Fruit fly (Drosophila melanogaster) whole organism, embryonic: ENCODE measurements around the gene CG14971.

Experiments
- Abd-B ChIP-seq: fragments of 200-800 bp; sonication (Bioruptor generic); optimal IDR thresholded peaks from 2 replicates; lab custom pipeline; 2018; ENCODE audit warnings: missing biosample characterization, mild to moderate bottlenecking, missing genetic modification characterization, moderate library complexity
- Atf-2 ChIP-seq: fragments of 200-800 bp; sonication (Bioruptor generic); optimal IDR thresholded peaks from 2 replicates; lab custom pipeline; 2016; ENCODE audit warnings: missing biosample characterization, missing genetic modification characterization
- Bteb2 ChIP-seq: fragments of 200-800 bp; sonication (Bioruptor generic); optimal IDR thresholded peaks from 2 replicates; lab custom pipeline; 2016; ENCODE audit warnings: missing biosample characterization, missing genetic modification characterization
- CG11085 ChIP-seq: fragments of 200-800 bp; sonication (Bioruptor generic); IDR thresholded peaks from 2 replicates; pipeline ENCODE4 v1.3.6; 2022; ENCODE audit warnings: missing biosample characterization, missing genetic modification characterization
- CG11247 ChIP-seq: fragments of 200-800 bp; sonication (Bioruptor generic); IDR thresholded peaks from 2 replicates; pipeline ENCODE4 v1.3.6; 2022; ENCODE audit warnings: missing biosample characterization, missing genetic modification characterization
- CG11696 ChIP-seq: fragments of 200-800 bp; sonication (Bioruptor generic); IDR thresholded peaks from 2 replicates; pipeline ENCODE4 v1.3.6; 2022; ENCODE audit warnings: missing biosample characterization, missing genetic modification characterization
- CG12219 ChIP-seq: fragments of 200-800 bp; sonication (Bioruptor generic); optimal IDR thresholded peaks from 3 replicates; lab custom pipeline; 2018; ENCODE audit warnings: missing biosample characterization, mild to moderate bottlenecking, missing genetic modification characterization
- CG13775 ChIP-seq: fragments of 200-800 bp; sonication (Bioruptor generic); optimal IDR thresholded peaks from 3 replicates; lab custom pipeline; 2017; ENCODE audit warnings: missing biosample characterization, mild to moderate bottlenecking, missing genetic modification characterization
- CG15011 ChIP-seq: fragments of 200-800 bp; sonication (Bioruptor generic); optimal IDR thresholded peaks from 3 replicates; lab custom pipeline; 2018; ENCODE audit warnings: missing biosample characterization, mild to moderate bottlenecking, missing genetic modification characterization
- CG17612 ChIP-seq: fragments of 200-800 bp; sonication (Bioruptor generic); IDR thresholded peaks from 2 replicates; pipeline ENCODE4 v1.3.6; 2022; ENCODE audit warnings: missing biosample characterization, missing genetic modification characterization
- CG18262 ChIP-seq: fragments of 200-800 bp; optimal IDR thresholded peaks from 3 replicates; lab custom pipeline; 2019; ENCODE audit warnings: missing biosample characterization, mild to moderate bottlenecking, missing genetic modification characterization, moderate library complexity
- CG18619 ChIP-seq: fragments of 200-800 bp; sonication (Bioruptor generic); optimal IDR thresholded peaks from 3 replicates; lab custom pipeline; 2017; ENCODE audit warnings: missing biosample characterization, mild to moderate bottlenecking, missing genetic modification characterization
- CG2116 ChIP-seq: fragments of 200-800 bp; sonication (Bioruptor generic); optimal IDR thresholded peaks from 3 replicates; lab custom pipeline; 2018; ENCODE audit warnings: missing biosample characterization, mild to moderate bottlenecking, missing genetic modification characterization
- CG2889 ChIP-seq: fragments of 200-800 bp; sonication (Bioruptor generic); IDR thresholded peaks from 3 replicates; pipeline ENCODE4 v1.3.6; 2022; ENCODE audit warnings: missing biosample characterization, missing genetic modification characterization
- CG33213 ChIP-seq: fragments of 200-800 bp; sonication (Bioruptor generic); optimal IDR thresholded peaks from 3 replicates; lab custom pipeline; 2016; ENCODE audit warnings: missing biosample characterization, missing genetic modification characterization
- CG33557 ChIP-seq: fragments of 200-800 bp; sonication (Bioruptor generic); optimal IDR thresholded peaks from 2 replicates; lab custom pipeline; 2019; ENCODE audit warnings: missing biosample characterization, mild to moderate bottlenecking, missing genetic modification characterization, moderate library complexity
- CG3726 ChIP-seq: fragments of 200-800 bp; sonication (Bioruptor generic); IDR thresholded peaks from 3 replicates; pipeline ENCODE4, ENCODE4 v1.3.6; 2022; ENCODE audit warnings: missing biosample characterization, missing genetic modification characterization
- CG4424 ChIP-seq: fragments of 200-800 bp; sonication (Bioruptor generic); optimal IDR thresholded peaks from 3 replicates; lab custom pipeline; 2016; ENCODE audit warnings: missing biosample characterization, missing genetic modification characterization
- CG4730 ChIP-seq: fragments of 200-800 bp; sonication (Bioruptor generic); IDR thresholded peaks from 2 replicates; pipeline ENCODE4 v1.3.6; 2022; ENCODE audit warnings: missing biosample characterization, missing genetic modification characterization
- CG6854 ChIP-seq: fragments of 200-800 bp; sonication (Bioruptor generic); optimal IDR thresholded peaks from 3 replicates; lab custom pipeline; 2017; ENCODE audit warnings: missing biosample characterization, mild to moderate bottlenecking, missing genetic modification characterization
- CG7556 ChIP-seq: fragments of 200-800 bp; sonication (Bioruptor generic); optimal IDR thresholded peaks from 2 replicates; lab custom pipeline; 2017; ENCODE audit warnings: missing biosample characterization, mild to moderate bottlenecking, missing genetic modification characterization
- CG8290 ChIP-seq, 3 experiments: fragments of 200-800 bp; sonication (Bioruptor generic); optimal IDR thresholded peaks; 2 replicates each; lab custom pipeline; 2016 to 2019; ENCODE audit warnings: missing biosample characterization in 3 of 3, missing genetic modification characterization in 3 of 3, mild to moderate bottlenecking in 2 of 3, moderate library complexity in 1 of 3
- Deaf1 ChIP-seq: fragments of 200-800 bp; optimal IDR thresholded peaks from 3 replicates; lab custom pipeline; 2019; ENCODE audit warnings: missing biosample characterization, mild to moderate bottlenecking, missing genetic modification characterization, moderate library complexity
- Gug ChIP-seq: fragments of 200-800 bp; sonication (Bioruptor generic); IDR thresholded peaks from 4 replicates; pipeline ENCODE4 v1.3.6; 2022; ENCODE audit warnings: missing biosample characterization, missing genetic modification characterization
- Jarid2 ChIP-seq: fragments of 200-800 bp; sonication (Bioruptor generic); optimal IDR thresholded peaks from 3 replicates; lab custom pipeline; 2017; ENCODE audit warnings: mild to moderate bottlenecking, missing biosample characterization, missing genetic modification reagents, missing genetic modification characterization
- Lhr ChIP-seq: fragments of 200-800 bp; sonication (Bioruptor generic); optimal IDR thresholded peaks from 3 replicates; lab custom pipeline; 2017; ENCODE audit warnings: mild to moderate bottlenecking, missing biosample characterization, missing genetic modification reagents, missing genetic modification characterization
- MESR4 ChIP-seq: fragments of 200-800 bp; sonication (Bioruptor generic); optimal IDR thresholded peaks from 2 replicates; lab custom pipeline; 2018; ENCODE audit warnings: missing biosample characterization, mild to moderate bottlenecking, missing genetic modification characterization, moderate library complexity
- Med ChIP-seq: fragments of 200-800 bp; sonication (Bioruptor generic); peaks from one replicate; lab custom pipeline; 2016; ENCODE audit warnings: missing biosample characterization, missing genetic modification characterization, mild to moderate bottlenecking, inconsistent platforms, moderate library complexity
- Nf-YA ChIP-seq: fragments of 200-800 bp; sonication (Bioruptor generic); IDR thresholded peaks from 2 replicates; pipeline ENCODE4 v1.3.6; 2022; ENCODE audit warnings: missing biosample characterization, missing genetic modification characterization
- Oli ChIP-seq: fragments of 200-800 bp; sonication (Bioruptor generic); optimal IDR thresholded peaks from 2 replicates; lab custom pipeline; 2018; ENCODE audit warnings: missing biosample characterization, mild to moderate bottlenecking, missing genetic modification characterization, moderate library complexity
- Ptx1 ChIP-seq: fragments of 200-800 bp; sonication (Bioruptor generic); IDR thresholded peaks from 2 replicates; pipeline ENCODE4 v1.3.6; 2022; ENCODE audit warnings: missing biosample characterization, missing genetic modification characterization
- Stat92E ChIP-seq, 3 experiments: fragments of >200 bp in 2 of 3; fragments of 200-800 bp in 1 of 3; sonication (Bioruptor generic) in 1 of 3; optimal IDR thresholded peaks; 2 replicates each; lab custom pipeline; 2017 to 2019; ENCODE audit warnings: missing biosample characterization in 3 of 3, missing genetic modification characterization in 3 of 3, mild to moderate bottlenecking in 1 of 3, moderate library complexity in 1 of 3
- TFAM ChIP-seq: fragments of 200-800 bp; sonication (Bioruptor generic); optimal IDR thresholded peaks from 2 replicates; lab custom pipeline; 2017; ENCODE audit warnings: missing biosample characterization, missing genetic modification characterization, inconsistent platforms
- al ChIP-seq: fragments of 200-800 bp; sonication (Bioruptor generic); IDR thresholded peaks from 2 replicates; pipeline ENCODE4 v1.3.6; 2022; ENCODE audit warnings: missing biosample characterization, missing genetic modification characterization
- amos ChIP-seq: fragments of 200-800 bp; sonication (Bioruptor generic); IDR thresholded peaks from 2 replicates; pipeline ENCODE4 v1.3.6; 2022; ENCODE audit warnings: missing biosample characterization, missing genetic modification characterization; ENCODE audit not compliant: partially characterized antibody
- aop ChIP-seq: fragments of 200-800 bp; sonication (Bioruptor generic); IDR thresholded peaks from 2 replicates; pipeline ENCODE4 v1.3.6; 2022; ENCODE audit warnings: missing biosample characterization, missing genetic modification characterization
- bbx ChIP-seq: fragments of 200-800 bp; sonication (Bioruptor generic); IDR thresholded peaks from 2 replicates; pipeline ENCODE4 v1.3.6; 2022; ENCODE audit warnings: missing biosample characterization, missing genetic modification characterization; ENCODE audit not compliant: partially characterized antibody
- cad ChIP-seq: fragments of >200 bp; optimal IDR thresholded peaks from 2 replicates; lab custom pipeline; 2017; ENCODE audit warnings: missing biosample characterization, missing genetic modification characterization
- corto ChIP-seq: fragments of 200-800 bp; sonication (Bioruptor generic); optimal IDR thresholded peaks from 2 replicates; lab custom pipeline; 2016; ENCODE audit warnings: missing biosample characterization, mild to moderate bottlenecking, missing genetic modification characterization, moderate library complexity
- hbn ChIP-seq: fragments of 200-800 bp; sonication (Bioruptor generic); IDR thresholded peaks from 2 replicates; pipeline ENCODE4 v1.3.6; 2022; ENCODE audit warnings: missing biosample characterization, missing genetic modification characterization; ENCODE audit not compliant: partially characterized antibody
- inv ChIP-seq: fragments of 200-800 bp; sonication (Bioruptor generic); IDR thresholded peaks from 2 replicates; pipeline ENCODE4 v1.3.6; 2022; ENCODE audit warnings: missing biosample characterization, missing genetic modification characterization; ENCODE audit not compliant: partially characterized antibody
- jigr1 ChIP-seq: fragments of 200-800 bp; sonication (Bioruptor generic); IDR thresholded peaks from 3 replicates; pipeline ENCODE4 v1.3.6; 2022; ENCODE audit warnings: missing biosample characterization, missing genetic modification characterization
- lab ChIP-seq: fragments of 200-800 bp; sonication (Bioruptor generic); optimal IDR thresholded peaks from 3 replicates; lab custom pipeline; 2017; ENCODE audit warnings: missing biosample characterization, missing genetic modification characterization, mild to moderate bottlenecking, moderate library complexity, missing genetic modification reagents
- mam ChIP-seq: fragments of 200-800 bp; sonication (Bioruptor generic); optimal IDR thresholded peaks from 3 replicates; lab custom pipeline; 2016; ENCODE audit warnings: missing biosample characterization, missing genetic modification characterization
- odd ChIP-seq: fragments of 200-800 bp; sonication (Bioruptor generic); optimal IDR thresholded peaks from 2 replicates; lab custom pipeline; 2017; ENCODE audit warnings: missing biosample characterization, mild to moderate bottlenecking, missing genetic modification characterization
- phol ChIP-seq: fragments of 200-800 bp; sonication (Bioruptor generic); optimal IDR thresholded peaks from 3 replicates; lab custom pipeline; 2018; ENCODE audit warnings: missing biosample characterization, mild to moderate bottlenecking, missing genetic modification characterization, moderate library complexity
- ranshi ChIP-seq: fragments of 200-800 bp; sonication (Bioruptor generic); IDR thresholded peaks from 2 replicates; pipeline ENCODE4 v1.3.6; 2022; ENCODE audit warnings: missing biosample characterization, missing genetic modification characterization
- slou ChIP-seq: fragments of 200-800 bp; sonication (Bioruptor generic); optimal IDR thresholded peaks from 3 replicates; lab custom pipeline; 2016; ENCODE audit warnings: missing biosample characterization, missing genetic modification characterization
- slp2 ChIP-seq: fragments of 200-800 bp; sonication (Bioruptor generic); optimal IDR thresholded peaks from 2 replicates; lab custom pipeline; 2016; ENCODE audit warnings: missing biosample characterization, missing genetic modification characterization
- zfh1 ChIP-seq: fragments of 200-800 bp; sonication (Bioruptor generic); IDR thresholded peaks from 3 replicates; pipeline ENCODE4 v1.3.6; 2022; ENCODE audit warnings: missing biosample characterization, missing genetic modification characterization

The CG14971 gene

dm6 chr3L:3438473-3438872 is 32.6 kb downstream of the CG14971 start (continued):
- TF ChIP-seq Stat92E (GFP tag; optimal IDR thresholded peaks at IDR 0.05; lab: Kevin White, UChicago) (no peak), Jarid2 (GFP tag; lab: Kevin White, UChicago) (peak; percentile 10), CG33213 (GFP tag; lab: Kevin White, UChicago) (peak; percentile 9), CG3726 (0 out of 3 replicates have a peak, but pooled peaks have one; percentile 61), slou (GFP tag; lab: Kevin White, UChicago) (peak; percentile 9), zfh1 (GFP tag; lab: Robert Waterston, UW) (peak; percentile 59; the same call in 1 of the 3 replicates), CG11085 (GFP tag; lab: Robert Waterston, UW) (0 out of 2 replicates have a peak, but pooled peaks have one; percentile 25), CG4424 (GFP tag; lab: Kevin White, UChicago) (peak; percentile 74), CG2116 (no peak), corto (GFP tag; lab: Kevin White, UChicago) (no peak), CG18619 (GFP tag; lab: Kevin White, UChicago) (peak; percentile 14), odd (GFP tag; lab: Kevin White, UChicago) (peak; percentile 23), inv (GFP tag; lab: Robert Waterston, UW) (no peak), ranshi (GFP tag; lab: Robert Waterston, UW) (peak; percentile 60), amos (GFP tag; lab: Robert Waterston, UW) (no peak), Atf-2 (GFP tag; lab: Kevin White, UChicago) (peak; percentile 48), Ptx1 (GFP tag; lab: Robert Waterston, UW) (peak; percentile 63), CG11247 (GFP tag; lab: Robert Waterston, UW) (no peak), Gug (GFP tag; lab: Robert Waterston, UW) (no peak), phol (tag; lab: Kevin White, UChicago) (peak; percentile 80), CG12219 (peak; percentile 34), Bteb2 (GFP tag; lab: Kevin White, UChicago) (no peak), CG11696 (GFP tag; lab: Robert Waterston, UW) (no peak), lab (GFP tag; lab: Kevin White, UChicago) (peak; percentile 66), Nf-YA (GFP tag; lab: Robert Waterston, UW) (no peak), mam (GFP tag; lab: Kevin White, UChicago) (peak; percentile 5), MESR4 (GFP tag; lab: Kevin White, UChicago) (no peak), Lhr (peak; percentile 5), CG7556 (GFP tag; lab: Kevin White, UChicago) (peak; percentile 85), CG33557 (GFP tag; lab: Kevin White, UChicago) (peak; percentile 59), al (GFP tag; lab: Robert Waterston, UW) (no peak), slp2 (peak; percentile 39), CG18262 (tag; lab: Kevin White, UChicago) (peak; percentile 88), jigr1 (GFP tag; lab: Robert Waterston, UW) (no peak), cad (GFP tag; lab: Kevin White, UChicago) (no peak), Med (peak; percentile 73), aop (GFP tag; lab: Robert Waterston, UW) (no peak), Deaf1 (tag; lab: Kevin White, UChicago) (peak; percentile 36), Oli (tag; lab: Kevin White, UChicago) (peak; percentile 79), CG6854 (GFP tag; lab: Kevin White, UChicago) (no peak), CG4730 (peak; percentile 37; the same call in 1 of the 2 replicates), CG2889 (peak; percentile 47; the same call in 1 of the 3 replicates), CG17612 (GFP tag; lab: Robert Waterston, UW) (no peak), hbn (no peak), bbx (GFP tag; lab: Robert Waterston, UW) (no peak), CG13775 (GFP tag; lab: Kevin White, UChicago) (peak; percentile 65), TFAM (GFP tag; lab: Kevin White, UChicago) (no peak), CG15011 (GFP tag; lab: Kevin White, UChicago) (peak; percentile 33), CG8290 (GFP tag; optimal IDR thresholded peaks at IDR 0.05; lab: Kevin White, UChicago) (peak; percentile 43), CG8290 (tag; optimal IDR thresholded peaks at IDR 0.05; lab: Kevin White, UChicago) (no peak), Abd-B (peak; percentile 37)
